Fruit fly (Drosophila melanogaster) whole organism, wandering third instar larva: ENCODE results near the gene CG42671.
A peak's percentile ranks its signal among the peaks of the same experiment; 100 is the strongest.

ENCODE experiments used
- Abd-B ChIP-seq: fragments of >200 bp; optimal IDR thresholded peaks from 2 replicates; lab custom pipeline; 2017; ENCODE audit warnings: missing biosample characterization, missing genetic modification characterization
- CG32264 ChIP-seq: fragments of 200-800 bp; sonication (Bioruptor generic); optimal IDR thresholded peaks from 2 replicates; lab custom pipeline; 2016; ENCODE audit warnings: missing biosample characterization, missing genetic modification characterization
- CG9705 ChIP-seq: fragments of 200-800 bp; sonication (Bioruptor generic); optimal IDR thresholded peaks from 2 replicates; lab custom pipeline; 2018; ENCODE audit warnings: missing biosample characterization, mild to moderate bottlenecking, missing genetic modification characterization
- CrebA ChIP-seq: fragments of 200-800 bp; sonication (Bioruptor generic); optimal IDR thresholded peaks from 2 replicates; lab custom pipeline; 2016; ENCODE audit warnings: missing biosample characterization, mild to moderate bottlenecking, missing genetic modification characterization, borderline replicate concordance
- Dfd ChIP-seq: fragments of >200 bp; optimal IDR thresholded peaks from 2 replicates; lab custom pipeline; 2017; ENCODE audit warnings: missing biosample characterization, missing genetic modification characterization
- Dif ChIP-seq: fragments of 200-275, 200-300 bp; sonication (Bioruptor generic); optimal IDR thresholded peaks from 2 replicates; lab custom pipeline; 2018; ENCODE audit warnings: missing biosample characterization, missing genetic modification characterization; ENCODE audit not compliant: partially characterized antibody
- GATAd ChIP-seq: sonication (Bioruptor generic); optimal IDR thresholded peaks from 2 replicates; lab custom pipeline; 2016; ENCODE audit warnings: missing biosample characterization, missing genetic modification characterization
- HLH106 ChIP-seq: fragments of 200-800 bp; optimal IDR thresholded peaks from 3 replicates; lab custom pipeline; 2019; ENCODE audit warnings: missing biosample characterization, mild to moderate bottlenecking, missing genetic modification characterization, moderate library complexity
- Hnf4 ChIP-seq: fragments of 200-800 bp; sonication (Bioruptor generic); optimal IDR thresholded peaks from 2 replicates; lab custom pipeline; 2016; ENCODE audit warnings: missing biosample characterization, mild to moderate bottlenecking, missing genetic modification characterization
- Hr78 ChIP-seq: fragments of >200 bp; optimal IDR thresholded peaks from 2 replicates; lab custom pipeline; 2017; ENCODE audit warnings: missing biosample characterization, missing genetic modification characterization
- Hr83 ChIP-seq: fragments of 200-300 bp; sonication (Bioruptor generic); optimal IDR thresholded peaks from 2 replicates; lab custom pipeline; 2016; ENCODE audit warnings: missing biosample characterization, mild to moderate bottlenecking, missing genetic modification characterization, moderate library complexity; ENCODE audit not compliant: poor library complexity, severe bottlenecking
- Jra ChIP-seq: sonication (Bioruptor generic); optimal IDR thresholded peaks from 2 replicates; lab custom pipeline; 2016; ENCODE audit warnings: missing biosample characterization, missing genetic modification characterization
- Mio ChIP-seq: sonication (Bioruptor generic); optimal IDR thresholded peaks from 2 replicates; lab custom pipeline; 2016; ENCODE audit warnings: missing biosample characterization, missing genetic modification characterization
- Myc ChIP-seq: fragments of >200 bp; optimal IDR thresholded peaks from 2 replicates; lab custom pipeline; 2017
- N ChIP-seq: fragments of >200 bp; optimal IDR thresholded peaks from 2 replicates; lab custom pipeline; 2018; ENCODE audit warnings: missing biosample characterization, missing external identifiers, missing genetic modification characterization
- OdsH ChIP-seq: fragments of 200-800 bp; sonication (Bioruptor generic); optimal IDR thresholded peaks from 2 replicates; lab custom pipeline; 2016; ENCODE audit warnings: missing biosample characterization, mild to moderate bottlenecking, missing genetic modification characterization
- Rel ChIP-seq, 2 experiments: fragments of 200-800 bp; sonication (Bioruptor generic) in 1 of 2; optimal IDR thresholded peaks; 2 replicates in 1 of 2; 3 replicates in 1 of 2; lab custom pipeline; 2016 to 2019; ENCODE audit warnings: mild to moderate bottlenecking in 2 of 2, missing biosample characterization in 2 of 2, missing genetic modification characterization in 2 of 2, moderate library complexity in 1 of 2
- Sp1 ChIP-seq: fragments of 200-800 bp; sonication (Bioruptor generic); optimal IDR thresholded peaks from 3 replicates; lab custom pipeline; 2019; ENCODE audit warnings: missing biosample characterization, mild to moderate bottlenecking, missing genetic modification characterization, moderate library complexity
- Vsx2 ChIP-seq: fragments of 200-300, 225-300 bp; sonication (Bioruptor generic); optimal IDR thresholded peaks from 2 replicates; lab custom pipeline; 2018; ENCODE audit warnings: missing biosample characterization, missing genetic modification characterization; ENCODE audit not compliant: partially characterized antibody
- br ChIP-seq: fragments of 200-800 bp; sonication (Bioruptor generic); optimal IDR thresholded peaks from 2 replicates; lab custom pipeline; 2016; ENCODE audit warnings: missing biosample characterization, missing genetic modification characterization
- brk ChIP-seq: fragments of 200-800 bp; sonication (Bioruptor generic); optimal IDR thresholded peaks from 2 replicates; lab custom pipeline; 2016; ENCODE audit warnings: missing biosample characterization, mild to moderate bottlenecking, missing genetic modification characterization
- dl ChIP-seq, 2 experiments: fragments of 175-275, 200-275 bp in 1 of 2; fragments of 200-275 bp in 1 of 2; sonication (Bioruptor generic); optimal IDR thresholded peaks; lab custom pipeline; 2018; ENCODE audit warnings: mild to moderate bottlenecking in 2 of 2, missing biosample characterization in 2 of 2, missing genetic modification characterization in 2 of 2, moderate library complexity in 2 of 2; ENCODE audit not compliant: partially characterized antibody in 2 of 2, insufficient read depth in 1 of 2
- dmrt93B ChIP-seq: fragments of 200-800 bp; sonication (Bioruptor generic); optimal IDR thresholded peaks from 2 replicates; lab custom pipeline; 2018; ENCODE audit warnings: missing biosample characterization, mild to moderate bottlenecking, missing genetic modification characterization
- dsf ChIP-seq: sonication (Bioruptor generic); optimal IDR thresholded peaks from 2 replicates; lab custom pipeline; 2016; ENCODE audit warnings: missing biosample characterization, missing genetic modification characterization, borderline replicate concordance
- ey ChIP-seq: fragments of 200-800 bp; sonication (Bioruptor generic); optimal IDR thresholded peaks from 2 replicates; lab custom pipeline; 2016; ENCODE audit warnings: missing biosample characterization, missing genetic modification characterization
- foxo ChIP-seq, 2 experiments: fragments of 200-800 bp; sonication (Bioruptor generic); optimal IDR thresholded peaks; 2 replicates in 1 of 2; 3 replicates in 1 of 2; lab custom pipeline; 2016 to 2017; ENCODE audit warnings: missing biosample characterization in 2 of 2, missing genetic modification characterization in 2 of 2
- fru ChIP-seq: fragments of 200-800 bp; sonication (Bioruptor generic); optimal IDR thresholded peaks from 3 replicates; lab custom pipeline; 2016; ENCODE audit warnings: missing biosample characterization, mild to moderate bottlenecking, missing genetic modification characterization
- h ChIP-seq: fragments of 200-800 bp; sonication (Bioruptor generic); optimal IDR thresholded peaks from 3 replicates; lab custom pipeline; 2016; ENCODE audit warnings: missing biosample characterization, mild to moderate bottlenecking, missing genetic modification characterization
- jim ChIP-seq: fragments of 175-275, 200-325 bp; sonication (Bioruptor generic); optimal IDR thresholded peaks from 2 replicates; lab custom pipeline; 2016; ENCODE audit warnings: missing biosample characterization, mild to moderate bottlenecking, missing genetic modification characterization
- lola ChIP-seq: fragments of >200 bp; optimal IDR thresholded peaks from 2 replicates; lab custom pipeline; 2017; ENCODE audit warnings: missing biosample characterization, missing genetic modification characterization
- pan ChIP-seq: fragments of >200 bp; optimal IDR thresholded peaks from 2 replicates; lab custom pipeline; 2017
- psq ChIP-seq: fragments of 200-800 bp; sonication (Bioruptor generic); optimal IDR thresholded peaks from 3 replicates; lab custom pipeline; 2017; ENCODE audit warnings: missing biosample characterization, mild to moderate bottlenecking, missing genetic modification characterization, moderate library complexity
- rgr ChIP-seq: fragments of 200-800 bp; sonication (Bioruptor generic); optimal IDR thresholded peaks from 3 replicates; lab custom pipeline; 2016; ENCODE audit warnings: missing biosample characterization, mild to moderate bottlenecking, missing genetic modification characterization
- sage ChIP-seq: fragments of 200-800 bp; sonication (Bioruptor generic); optimal IDR thresholded peaks from 2 replicates; lab custom pipeline; 2016; ENCODE audit warnings: missing biosample characterization, mild to moderate bottlenecking, missing genetic modification characterization
- sv ChIP-seq: fragments of 200-800 bp; sonication (Bioruptor generic); optimal IDR thresholded peaks from 3 replicates; lab custom pipeline; 2016; ENCODE audit warnings: missing biosample characterization, missing genetic modification characterization
- tai ChIP-seq: sonication (Bioruptor generic); optimal IDR thresholded peaks from 2 replicates; lab custom pipeline; 2016; ENCODE audit warnings: missing biosample characterization, missing genetic modification characterization
- usp ChIP-seq: fragments of >200 bp; optimal IDR thresholded peaks from 2 replicates; lab custom pipeline; 2017; ENCODE audit warnings: missing biosample characterization, missing genetic modification characterization
- woc ChIP-seq: sonication (Bioruptor generic); optimal IDR thresholded peaks from 2 replicates; lab custom pipeline; 2016; ENCODE audit warnings: missing biosample characterization, mild to moderate bottlenecking, missing genetic modification characterization

CG42671 gene

DNA sequence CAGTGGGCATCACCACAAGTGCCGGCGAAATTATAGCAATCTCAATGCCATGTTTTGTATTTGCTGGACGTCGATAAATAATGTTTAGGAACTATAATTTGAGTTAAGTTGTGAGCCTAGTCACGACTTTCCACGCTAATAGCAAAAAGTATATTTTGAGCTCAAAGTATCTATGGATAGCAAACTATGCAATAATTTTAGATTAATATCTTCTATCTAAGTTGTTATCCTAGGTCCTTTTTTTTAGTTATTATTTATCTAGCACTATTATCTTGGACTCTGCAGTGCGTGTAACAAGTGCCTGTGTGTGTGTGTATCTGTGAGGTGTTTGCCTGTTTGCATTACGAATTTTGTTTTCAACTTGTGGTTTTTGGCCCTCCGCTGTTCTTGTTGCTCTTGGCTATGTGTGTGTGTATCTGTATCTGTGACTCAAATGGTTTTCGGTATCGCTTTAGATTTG, 46.0 kb downstream of the CG42671 start:
- TF ChIP-seq jim (no peak), usp (GFP tag; lab: Kevin White, UChicago) (no peak), fru (GFP tag; lab: Kevin White, UChicago) (peak; percentile 41), foxo (GFP tag; optimal IDR thresholded peaks at IDR 0.05; lab: Kevin White, UChicago) (peak in 1 of 2 experiments; percentile 19), CG32264 (GFP tag; lab: Kevin White, UChicago) (no peak), HLH106 (tag; lab: Kevin White, UChicago) (no peak), Vsx2 (GFP tag; lab: Kevin White, UChicago) (no peak), ey (GFP tag; lab: Kevin White, UChicago) (peak; percentile 17), GATAd (no peak), CG9705 (GFP tag; lab: Kevin White, UChicago) (no peak), tai (GFP tag; lab: Kevin White, UChicago) (no peak), CrebA (GFP tag; lab: Kevin White, UChicago) (no peak), woc (GFP tag; lab: Kevin White, UChicago) (no peak), br (peak; percentile 32), sv (GFP tag; lab: Kevin White, UChicago) (peak; percentile 82)

DNA sequence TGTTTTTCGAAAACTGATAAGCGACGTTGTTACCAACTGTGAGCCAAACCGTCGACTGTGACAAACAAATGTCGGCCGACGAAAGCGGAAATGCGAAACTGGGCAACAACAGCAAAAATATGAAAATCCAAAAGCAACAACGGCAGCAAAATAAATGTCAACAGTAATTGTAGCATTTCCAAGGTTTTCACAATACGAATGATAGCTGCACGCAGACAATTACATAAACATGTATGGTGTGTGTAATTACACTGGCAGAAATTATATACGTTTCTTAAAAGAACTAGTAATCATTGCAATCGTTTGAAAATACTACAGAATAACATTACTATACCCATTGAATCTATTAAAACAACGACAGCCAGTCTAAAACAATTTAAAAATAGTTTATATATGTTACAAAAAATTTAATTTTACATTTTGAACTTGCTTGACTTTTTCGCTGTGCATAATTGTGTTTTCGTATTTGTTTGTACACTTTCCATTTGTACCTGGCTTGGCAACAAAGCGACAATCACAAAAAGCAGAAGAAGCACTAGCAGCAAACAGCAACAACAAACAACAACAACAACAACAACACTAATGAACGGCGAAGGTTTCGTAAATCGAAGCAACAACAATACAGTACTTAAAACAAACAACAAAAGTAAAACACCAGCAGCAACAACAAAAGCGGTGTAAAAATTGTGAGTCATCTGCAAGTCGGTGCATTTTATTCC, 46.6 kb downstream of the CG42671 start:
- TF ChIP-seq ey (GFP tag; lab: Kevin White, UChicago) = no peak
- no peak for TF ChIP-seq lola
- no peak for TF ChIP-seq GATAd
- TF ChIP-seq CG9705 (GFP tag; lab: Kevin White, UChicago) = no peak
- no peak for TF ChIP-seq CrebA (GFP tag; lab: Kevin White, UChicago)
- no peak for TF ChIP-seq dl (GFP tag; optimal IDR thresholded peaks at IDR 0.05; lab: Kevin White, UChicago; ENCODE audit: insufficient read depth in 1 of 2, partially characterized antibody in 2 of 2)
- peak; percentile 31 for TF ChIP-seq sv (GFP tag; lab: Kevin White, UChicago)
- no peak for TF ChIP-seq Dfd
- TF ChIP-seq Hr78 = no peak
- TF ChIP-seq pan (lab: Kevin White, UChicago) = no peak
- no peak for TF ChIP-seq jim
- no peak for TF ChIP-seq Abd-B (GFP tag; lab: Kevin White, UChicago)
- no peak for TF ChIP-seq Jra (GFP tag; lab: Kevin White, UChicago)
- no peak for TF ChIP-seq Rel (GFP tag; optimal IDR thresholded peaks at IDR 0.05; lab: Kevin White, UChicago)
- TF ChIP-seq Rel (tag; optimal IDR thresholded peaks at IDR 0.05; lab: Kevin White, UChicago) = no peak
- TF ChIP-seq OdsH = no peak
- no peak for TF ChIP-seq Vsx2 (GFP tag; lab: Kevin White, UChicago)
- peak; percentile 5 for TF ChIP-seq tai (GFP tag; lab: Kevin White, UChicago)
- TF ChIP-seq rgr (GFP tag; lab: Kevin White, UChicago) = peak; percentile 44
- peak in 1 of 2 experiments; percentile 39 for TF ChIP-seq foxo (GFP tag; optimal IDR thresholded peaks at IDR 0.05; lab: Kevin White, UChicago)
- no peak for TF ChIP-seq Dif (GFP tag; lab: Kevin White, UChicago)
- TF ChIP-seq br = no peak
- no peak for TF ChIP-seq usp (GFP tag; lab: Kevin White, UChicago)
- no peak for TF ChIP-seq Mio (GFP tag; lab: Kevin White, UChicago)
- no peak for TF ChIP-seq psq (GFP tag; lab: Kevin White, UChicago)
- no peak for TF ChIP-seq dsf (GFP tag; lab: Kevin White, UChicago)
- no peak for TF ChIP-seq woc (GFP tag; lab: Kevin White, UChicago)
- TF ChIP-seq HLH106 (tag; lab: Kevin White, UChicago) = peak; percentile 50
- no peak for TF ChIP-seq sage (GFP tag; lab: Kevin White, UChicago)
- TF ChIP-seq Sp1 (GFP tag; lab: Kevin White, UChicago) = no peak
- no peak for TF ChIP-seq Hr83 (GFP tag; lab: Kevin White, UChicago)
- no peak for TF ChIP-seq CG32264 (GFP tag; lab: Kevin White, UChicago)
- peak; percentile 45 for TF ChIP-seq fru (GFP tag; lab: Kevin White, UChicago)
- TF ChIP-seq N = no peak
- no peak for TF ChIP-seq brk
- TF ChIP-seq Myc (lab: Kevin White, UChicago) = no peak
- peak; percentile 44 for TF ChIP-seq h (GFP tag; lab: Kevin White, UChicago)
- TF ChIP-seq Hnf4 (GFP tag; lab: Kevin White, UChicago) = no peak
- no peak for TF ChIP-seq dmrt93B
